Fruit fly (Drosophila melanogaster) ovary, adult (tissue): ENCODE data around the gene Hesr.

Source experiments
- CG17801 ChIP-seq: fragments of 200-800 bp; optimal IDR thresholded peaks from 2 replicates; lab custom pipeline; 2019; ENCODE audit warnings: missing biosample characterization, mild to moderate bottlenecking, missing genetic modification characterization, moderate library complexity; ENCODE audit not compliant: partially characterized antibody

Hesr gene

dm6 chrX:18185944-18186343 lies 19.0 kb downstream of the Hesr start:
- TF ChIP-seq CG17801 = no peak

- TF ChIP-seq CG17801 = no peak
Measured at dm6 chrX:18181152-18181551, 23.8 kb downstream of the Hesr start.

dm6 chrX:18179372-18179771 lies 25.6 kb downstream of the Hesr start, which contains the start of gene Andorra:
Gene Andorra, minus strand, starts transcription at chrX:18179472.
- no peak for TF ChIP-seq CG17801

- TF ChIP-seq CG17801 = no peak
Measured at dm6 chrX:18177312-18177711, 27.6 kb downstream of the Hesr start, which contains the start of gene Frq2. Gene Frq2, plus strand, starts transcription at chrX:18177612.

dm6 chrX:18158967-18159366 lies 46.0 kb downstream of the Hesr start:
- no peak for TF ChIP-seq CG17801

DNA sequence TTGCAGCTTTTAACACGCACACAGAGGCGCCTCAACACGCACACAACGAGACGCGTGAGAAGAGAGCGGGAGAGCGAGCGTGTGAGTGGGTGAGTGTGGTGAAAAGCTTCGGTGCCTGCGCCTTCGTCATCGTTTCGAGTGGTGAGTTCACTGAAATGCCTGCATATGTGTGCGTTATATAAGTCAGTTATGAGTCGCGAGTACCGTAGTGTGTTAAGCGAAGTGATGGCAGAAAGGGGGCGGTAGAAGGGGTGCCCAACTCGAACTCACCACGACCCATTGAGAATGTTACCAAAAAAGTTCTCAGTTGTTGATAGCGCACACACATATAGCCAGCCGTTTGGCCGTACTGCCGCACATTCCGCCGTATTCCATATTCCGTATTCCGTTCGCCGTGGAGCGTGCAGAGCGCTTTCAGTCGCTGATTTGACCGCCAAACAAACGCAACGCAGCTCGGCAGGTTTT lies 50.0 kb downstream of the Hesr start, which contains the start of gene Frq1:
Gene Frq1, plus strand, starts transcription at position 415 of the 465 bp plus-strand sequence.
- no peak for TF ChIP-seq CG17801
